Worm (Caenorhabditis elegans) whole organism, young adult: ENCODE data around the gene ram-5.
A peak's percentile ranks its signal among the peaks of the same experiment; 100 is the strongest.

Experiments
- B0019.2 ChIP-seq: fragments of 200-800 bp; sonication (Bioruptor generic); conservative IDR thresholded peaks from 2 replicates; pipeline ENCODE4 v1.3.6; 2022; ENCODE audit warnings: missing genetic modification reagents, missing genetic modification characterization, missing compliant biosample characterization
- B0261.1 ChIP-seq: sonication (generic microtip); optimal IDR thresholded peaks from 2 replicates; lab custom pipeline; 2016; ENCODE audit warnings: mild to moderate bottlenecking, missing genetic modification characterization, moderate library complexity, missing compliant biosample characterization
- B0336.3 ChIP-seq: fragments of 200-800 bp; sonication (Bioruptor generic); IDR thresholded peaks from 2 replicates; pipeline ENCODE4 v1.3.6; 2022; ENCODE audit warnings: missing genetic modification characterization, missing compliant biosample characterization
- C17E4.6 ChIP-seq: fragments of 200-800 bp; sonication (Bioruptor generic); IDR thresholded peaks from 2 replicates; pipeline ENCODE4 v1.3.6; 2022; ENCODE audit warnings: missing genetic modification reagents, missing genetic modification characterization, missing compliant biosample characterization
- F23B12.7 ChIP-seq: sonication (generic microtip); optimal IDR thresholded peaks from 2 replicates; lab custom pipeline; 2017; ENCODE audit warnings: missing genetic modification characterization, mild to moderate bottlenecking, missing compliant biosample characterization, antibody characterized with exemption, moderate library complexity; ENCODE audit not compliant: insufficient read depth
- F33H1.4 ChIP-seq: fragments of 200-800 bp; sonication (Bioruptor generic); IDR thresholded peaks from 2 replicates; pipeline ENCODE4 v1.3.6; 2022; ENCODE audit warnings: missing genetic modification reagents, missing genetic modification characterization, missing compliant biosample characterization
- F49E8.2 ChIP-seq: sonication (generic microtip); optimal IDR thresholded peaks from 3 replicates; lab custom pipeline; 2017; ENCODE audit warnings: missing genetic modification characterization, mild to moderate bottlenecking, missing compliant biosample characterization, antibody characterized with exemption, moderate library complexity; ENCODE audit not compliant: insufficient read depth
- F57A8.1 ChIP-seq: fragments of 200-800 bp; sonication (Bioruptor generic); optimal IDR thresholded peaks from 2 replicates; lab custom pipeline; 2018; ENCODE audit warnings: mild to moderate bottlenecking, missing genetic modification characterization, moderate library complexity, missing compliant biosample characterization
- K12H6.12 ChIP-seq: fragments of 200-800 bp; sonication (Bioruptor generic); optimal IDR thresholded peaks from 2 replicates; lab custom pipeline; 2018; ENCODE audit warnings: mild to moderate bottlenecking, missing genetic modification characterization, missing compliant biosample characterization
- Y95B8A.8 ChIP-seq: fragments of 200-800 bp; sonication (Bioruptor generic); IDR thresholded peaks from 2 replicates; pipeline ENCODE4 v1.3.6; 2022; ENCODE audit warnings: missing genetic modification reagents, missing genetic modification characterization, missing compliant biosample characterization
- akir-1 ChIP-seq: fragments of 200-800 bp; sonication (Bioruptor generic); optimal IDR thresholded peaks from 2 replicates; lab custom pipeline; 2018; ENCODE audit warnings: mild to moderate bottlenecking, missing genetic modification characterization, moderate library complexity, missing compliant biosample characterization
- bed-1 ChIP-seq: fragments of 200-800 bp; sonication (Bioruptor generic); IDR thresholded peaks from 2 replicates; pipeline ENCODE4 v1.3.6; 2022; ENCODE audit warnings: missing genetic modification reagents, missing genetic modification characterization, missing compliant biosample characterization
- ceh-58 ChIP-seq: fragments of 200-800 bp; sonication (Bioruptor generic); IDR thresholded peaks from 2 replicates; pipeline ENCODE4 v1.3.6; 2022; ENCODE audit warnings: missing genetic modification characterization, missing compliant biosample characterization
- ceh-91 ChIP-seq: fragments of 200-800 bp; sonication (Bioruptor generic); IDR thresholded peaks from 2 replicates; pipeline ENCODE4 v1.3.6; 2022; ENCODE audit warnings: missing genetic modification reagents, missing genetic modification characterization, missing compliant biosample characterization
- die-1 ChIP-seq: sonication (generic microtip); optimal IDR thresholded peaks from 2 replicates; lab custom pipeline; 2016; ENCODE audit warnings: missing genotype, mild to moderate bottlenecking, missing genetic modification characterization, missing compliant biosample characterization
- dox-1 ChIP-seq: fragments of 200-800 bp; sonication (Bioruptor generic); IDR thresholded peaks from 2 replicates; pipeline ENCODE4 v1.3.6; 2022; ENCODE audit warnings: missing genetic modification reagents, missing genetic modification characterization, missing compliant biosample characterization
- dpff-1 ChIP-seq: sonication (generic microtip); optimal IDR thresholded peaks from 2 replicates; lab custom pipeline; 2017; ENCODE audit warnings: mild to moderate bottlenecking, missing genetic modification characterization, missing compliant biosample characterization
- egl-18 ChIP-seq: fragments of 200-800 bp; sonication (Bioruptor generic); IDR thresholded peaks from 2 replicates; pipeline ENCODE4 v1.3.6; 2022; ENCODE audit warnings: missing genetic modification reagents, missing genetic modification characterization, missing compliant biosample characterization
- egl-44 ChIP-seq: fragments of 200-800 bp; sonication (Bioruptor generic); IDR thresholded peaks from 2 replicates; pipeline ENCODE4 v1.3.6; 2022; ENCODE audit warnings: missing genetic modification reagents, missing genetic modification characterization, missing compliant biosample characterization
- egrh-3 ChIP-seq: fragments of 200-800 bp; sonication (Bioruptor generic); IDR thresholded peaks from 2 replicates; pipeline ENCODE4 v1.3.6; 2022; ENCODE audit warnings: missing genetic modification reagents, missing genetic modification characterization, missing compliant biosample characterization
- him-1 ChIP-seq: sonication (generic microtip); optimal IDR thresholded peaks from 2 replicates; lab custom pipeline; 2016; ENCODE audit warnings: missing genotype, missing genetic modification reagents, missing genetic modification characterization, missing compliant biosample characterization
- hmg-1.2 ChIP-seq: fragments of 200-800 bp; sonication (Bioruptor generic); IDR thresholded peaks from 2 replicates; pipeline ENCODE4 v1.3.6; 2022; ENCODE audit warnings: missing genetic modification reagents, missing genetic modification characterization, missing compliant biosample characterization
- let-607 ChIP-seq, 2 experiments: fragments of 200-800 bp in 1 of 2; sonication (Bioruptor generic) in 1 of 2; sonication (generic microtip) in 1 of 2; optimal IDR thresholded peaks; 2 replicates each; lab custom pipeline; 2016 to 2018; ENCODE audit warnings: mild to moderate bottlenecking in 2 of 2, missing compliant biosample characterization in 2 of 2, missing genetic modification characterization in 2 of 2, moderate library complexity in 2 of 2, missing genotype in 1 of 2
- lin-35 ChIP-seq, 3 experiments: fragments of 150-350 bp in 2 of 3; sonication (generic microtip) in 1 of 3; optimal IDR thresholded peaks; 2 replicates each; lab custom pipeline; 2014 to 2018; ENCODE audit warnings: missing biosample characterization in 3 of 3, missing genetic modification characterization in 3 of 3, missing genetic modification reagents in 3 of 3
- madf-3 ChIP-seq: fragments of 200-800 bp; sonication (Bioruptor generic); IDR thresholded peaks from 2 replicates; pipeline ENCODE4 v1.3.6; 2022; ENCODE audit warnings: missing genetic modification reagents, missing genetic modification characterization, missing compliant biosample characterization
- mcd-1 ChIP-seq: fragments of 200-800 bp; sonication (Bioruptor generic); IDR thresholded peaks from 2 replicates; pipeline ENCODE4 v1.3.6; 2022; ENCODE audit warnings: missing genetic modification reagents, missing genetic modification characterization, missing compliant biosample characterization
- mes-4 ChIP-seq: sonication (generic microtip); optimal IDR thresholded peaks from 2 replicates; lab custom pipeline; 2016; ENCODE audit warnings: missing genotype, missing genetic modification characterization, missing compliant biosample characterization
- nfya-2 ChIP-seq: fragments of 200-800 bp; sonication (Bioruptor generic); IDR thresholded peaks from 2 replicates; pipeline ENCODE4 v1.3.6; 2022; ENCODE audit warnings: missing genetic modification reagents, missing genetic modification characterization, missing compliant biosample characterization
- nhr-90 ChIP-seq: sonication (generic microtip); optimal IDR thresholded peaks from 2 replicates; lab custom pipeline; 2016; ENCODE audit warnings: missing genotype, mild to moderate bottlenecking, missing genetic modification characterization, missing compliant biosample characterization
- pbrm-1 ChIP-seq: fragments of 200-800 bp; sonication (Bioruptor generic); IDR thresholded peaks from 2 replicates; pipeline ENCODE4 v1.3.6; 2022; ENCODE audit warnings: missing genetic modification reagents, missing genetic modification characterization, missing compliant biosample characterization
- rpc-1 ChIP-seq, 2 experiments: fragments of 150-350 bp in 1 of 2; sonication (generic microtip) in 1 of 2; optimal IDR thresholded peaks; 2 replicates each; lab custom pipeline; 2014 to 2018; ENCODE audit warnings: missing biosample characterization in 1 of 2, missing genetic modification characterization in 1 of 2, missing genetic modification reagents in 1 of 2, missing genotype in 1 of 2
- snpc-3.4 ChIP-seq: sonication (generic microtip); optimal IDR thresholded peaks from 2 replicates; lab custom pipeline; 2017; ENCODE audit warnings: missing genetic modification characterization, mild to moderate bottlenecking, missing compliant biosample characterization, antibody characterized with exemption, moderate library complexity, missing genotype, missing genetic modification reagents
- somi-1 ChIP-seq: fragments of 200-800 bp; sonication (Bioruptor generic); optimal IDR thresholded peaks from 2 replicates; lab custom pipeline; 2018; ENCODE audit warnings: mild to moderate bottlenecking, missing genetic modification characterization, missing compliant biosample characterization
- tbx-9 ChIP-seq: sonication (generic microtip); optimal IDR thresholded peaks from 2 replicates; lab custom pipeline; 2016; ENCODE audit warnings: borderline replicate concordance, missing genetic modification characterization, inconsistent platforms, missing compliant biosample characterization
- unc-130 ChIP-seq: sonication (generic microtip); optimal IDR thresholded peaks from 2 replicates; lab custom pipeline; 2016; ENCODE audit warnings: missing genetic modification reagents, missing genetic modification characterization, missing compliant biosample characterization
- unc-62 ChIP-seq: fragments of 150-350 bp; optimal IDR thresholded peaks from 2 replicates; lab custom pipeline; 2014; ENCODE audit warnings: missing biosample characterization, missing genetic modification reagents, missing genetic modification characterization
- zfh-2 ChIP-seq: fragments of 200-800 bp; sonication (Bioruptor generic); conservative IDR thresholded peaks from 2 replicates; pipeline ENCODE4 v1.3.6; 2022; ENCODE audit warnings: missing genetic modification reagents, missing genetic modification characterization, missing compliant biosample characterization
- zim-3 ChIP-seq: sonication (generic microtip); optimal IDR thresholded peaks from 2 replicates; lab custom pipeline; 2017; ENCODE audit warnings: mild to moderate bottlenecking, missing genetic modification characterization, moderate library complexity, missing compliant biosample characterization

Gene ram-5

ce11 chrX:14572419-14572818 is 22.5 kb downstream of the ram-5 start, which contains the start of gene lron-1:
TSS of gene lron-1 (plus strand) at chrX:14572719.
- no peak for TF ChIP-seq dpff-1 (tag; lab: Kevin White, UChicago)
- no peak for TF ChIP-seq egl-18 (GFP tag; lab: Robert Waterston, UW)
- TF ChIP-seq dox-1 (GFP tag; lab: Robert Waterston, UW): no peak

- peak; percentile 70 for TF ChIP-seq unc-62 (GFP tag; lab: Kevin White, UChicago)
- TF ChIP-seq unc-130 (GFP tag; lab: Kevin White, UChicago): no peak
Measured at ce11 chrX:14575920-14576319, 26.0 kb downstream of the ram-5 start.

- no peak for TF ChIP-seq F49E8.2 (tag; lab: Kevin White, UChicago)
- TF ChIP-seq egrh-3 (GFP tag; lab: Robert Waterston, UW): peak; percentile 55; the same call in 1 of the 2 replicates
- TF ChIP-seq zfh-2 (GFP tag; lab: Robert Waterston, UW): peak; percentile 80
- TF ChIP-seq B0019.2 (GFP tag; lab: Robert Waterston, UW): no peak
Measured at ce11 chrX:14577579-14578127, 27.7 kb downstream of the ram-5 start, which contains the start of gene let-4. TSS of gene let-4 (plus strand) at chrX:14577935.

DNA sequence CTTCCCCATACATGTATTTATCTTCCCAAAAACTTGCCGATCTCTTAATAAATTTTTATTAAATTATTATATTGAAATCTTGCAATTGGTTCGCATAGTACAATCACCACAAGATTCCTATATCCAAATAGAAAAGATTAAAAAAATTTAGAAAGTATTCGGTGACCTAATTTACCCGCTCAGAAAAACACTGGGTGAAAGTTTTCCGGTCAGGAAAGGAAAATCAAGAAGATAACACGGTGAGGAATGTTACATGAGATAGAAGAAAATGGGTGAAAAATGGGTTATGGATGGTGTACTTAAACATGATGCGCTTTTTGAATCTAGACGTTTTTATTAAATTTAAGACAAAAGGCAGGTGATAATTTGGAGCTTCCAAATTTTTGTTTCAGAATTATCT is 30.9 kb downstream of the ram-5 start:
- TF ChIP-seq F33H1.4 (no peak), lin-35 (GFP tag; optimal IDR thresholded peaks at IDR 0.05; lab: Kevin White, UChicago) (no peak), let-607 (tag; optimal IDR thresholded peaks at IDR 0.05; lab: Kevin White, UChicago) (no peak), egl-44 (no peak), akir-1 (GFP tag; lab: Kevin White, UChicago) (no peak), C17E4.6 (GFP tag; lab: Robert Waterston, UW) (no peak), die-1 (tag; lab: Kevin White, UChicago) (no peak), K12H6.12 (no peak), tbx-9 (tag; lab: Kevin White, UChicago) (no peak), mes-4 (tag; lab: Kevin White, UChicago) (no peak), egrh-3 (GFP tag; lab: Robert Waterston, UW) (no peak), ceh-58 (GFP tag; lab: Robert Waterston, UW) (no peak), somi-1 (no peak), nhr-90 (no peak), pbrm-1 (GFP tag; lab: Robert Waterston, UW) (no peak), snpc-3.4 (tag; lab: Kevin White, UChicago) (no peak)

DNA sequence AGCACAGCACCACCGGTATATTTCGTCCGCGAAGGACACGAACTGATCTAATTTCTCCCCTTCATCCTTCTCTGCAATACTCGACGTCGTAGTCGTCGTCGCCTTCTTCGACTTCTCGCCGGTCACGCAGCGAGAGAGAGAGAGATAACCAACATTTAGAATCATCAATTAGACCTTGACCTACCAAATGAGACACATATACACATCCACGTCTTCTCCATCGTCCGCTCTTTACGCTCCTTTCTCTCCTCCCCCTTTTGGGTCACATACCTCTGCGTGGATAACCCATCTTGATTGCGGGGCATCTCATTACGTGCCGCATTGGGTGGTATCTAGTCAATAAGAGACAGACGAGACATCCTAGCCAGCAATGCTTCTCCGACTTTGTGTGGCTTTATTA is 31.5 kb downstream of the ram-5 start, which contains the start of gene sym-1:
TSS of gene sym-1 (plus strand) at position 194 of the 400 bp plus-strand sequence.
- TF ChIP-seq madf-3 (GFP tag; lab: Robert Waterston, UW) (no peak), zfh-2 (GFP tag; lab: Robert Waterston, UW) (peak; percentile 36; the same call in 1 of the 2 replicates)
- TF ChIP-seq, all 124 proteins: peak for 1

- TF ChIP-seq mcd-1 (no peak), zim-3 (tag; lab: Kevin White, UChicago) (no peak), F49E8.2 (tag; lab: Kevin White, UChicago) (no peak), unc-62 (GFP tag; lab: Kevin White, UChicago) (no peak), him-1 (tag; lab: Kevin White, UChicago) (no peak), Y95B8A.8 (GFP tag; lab: Robert Waterston, UW) (no peak), nfya-2 (GFP tag; lab: Robert Waterston, UW) (no peak), B0336.3 (GFP tag; lab: Robert Waterston, UW) (no peak), bed-1 (no peak), ceh-91 (GFP tag; lab: Robert Waterston, UW) (no peak), rpc-1 (optimal IDR thresholded peaks at IDR 0.05; lab: Kevin White, UChicago) (no peak), rpc-1 (tag; optimal IDR thresholded peaks at IDR 0.05; lab: Kevin White, UChicago) (no peak), akir-1 (GFP tag; lab: Kevin White, UChicago) (no peak), madf-3 (GFP tag; lab: Robert Waterston, UW) (no peak), F23B12.7 (tag; lab: Kevin White, UChicago) (no peak), B0261.1 (tag; lab: Kevin White, UChicago) (no peak), tbx-9 (tag; lab: Kevin White, UChicago) (no peak), hmg-1.2 (no peak), F57A8.1 (no peak)
Measured at ce11 chrX:14584335-14584734, 34.4 kb downstream of the ram-5 start.
